Worm (Caenorhabditis elegans) whole organism, L4/young adult: ENCODE measurements around the gene nhr-147.

Experiments
- W03F9.2 ChIP-seq: fragments of 150-350 bp; optimal IDR thresholded peaks from 2 replicates; lab custom pipeline; 2014; ENCODE audit warnings: missing biosample characterization, missing genetic modification characterization
- dao-5 ChIP-seq: sonication (generic microtip); optimal IDR thresholded peaks from 2 replicates; lab custom pipeline; 2016; ENCODE audit warnings: missing genotype, missing genetic modification characterization, moderate library complexity, missing compliant biosample characterization
- him-1 ChIP-seq: sonication (generic microtip); optimal IDR thresholded peaks from 2 replicates; lab custom pipeline; 2016; ENCODE audit warnings: missing genotype, missing genetic modification reagents, missing genetic modification characterization, missing compliant biosample characterization

DNA sequence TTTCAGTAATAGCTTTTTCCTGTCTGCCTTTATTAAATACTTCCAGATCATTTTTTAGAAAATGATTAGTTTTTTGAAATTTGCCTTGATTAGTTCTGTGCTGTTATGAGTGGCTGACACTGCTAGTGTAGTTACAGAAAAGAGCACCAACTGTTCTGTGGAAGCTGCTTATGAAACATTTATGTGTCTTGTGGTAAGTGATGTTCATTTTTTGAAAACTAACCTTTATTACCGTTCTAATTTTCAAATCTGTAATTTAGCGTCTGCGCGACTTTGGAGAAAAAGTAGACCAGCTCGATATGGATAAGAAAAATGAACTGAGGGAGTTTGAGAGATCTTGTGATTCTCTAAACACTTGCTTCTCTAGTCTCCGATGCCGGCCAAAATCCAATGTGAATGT is 24.0 kb downstream of the nhr-147 start, which contains the start of gene srj-14:
- no peak for TF ChIP-seq dao-5 (tag; lab: Kevin White, UChicago)
- no peak for TF ChIP-seq W03F9.2 (tag; lab: Kevin White, UChicago)
- TF ChIP-seq him-1 (tag; lab: Kevin White, UChicago), result no peak
